Worm (Caenorhabditis elegans) whole organism, L1 larva: ENCODE data around the gene Y32F6B.1.

Experiments
- dpl-1 ChIP-seq, 3 experiments: fragments of 150-350 bp in 2 of 3; sonication (generic microtip) in 1 of 3; optimal IDR thresholded peaks; 2 replicates each; lab custom pipeline; 2014 to 2017; ENCODE audit warnings: missing biosample characterization in 3 of 3, missing genetic modification characterization in 3 of 3, missing genetic modification reagents in 3 of 3
- fos-1 ChIP-seq: fragments of 150-350 bp; optimal IDR thresholded peaks from 2 replicates; lab custom pipeline; 2014; ENCODE audit warnings: missing biosample characterization, missing genetic modification characterization
- lir-3 ChIP-seq: sonication (generic microtip); optimal IDR thresholded peaks from 2 replicates; lab custom pipeline; 2016; ENCODE audit warnings: mild to moderate bottlenecking, missing genetic modification characterization, moderate library complexity, missing compliant biosample characterization; ENCODE audit not compliant: poor library complexity
- nhr-20 ChIP-seq: sonication (generic microtip); optimal IDR thresholded peaks from 2 replicates; lab custom pipeline; 2016; ENCODE audit warnings: mild to moderate bottlenecking, missing genetic modification characterization, missing compliant biosample characterization
- pqm-1 ChIP-seq: sonication (generic microtip); optimal IDR thresholded peaks from 3 replicates; lab custom pipeline; 2017; ENCODE audit warnings: missing biosample characterization, missing genetic modification characterization
- snpc-4 ChIP-seq: fragments of 150-350 bp; optimal IDR thresholded peaks from 2 replicates; lab custom pipeline; 2014; ENCODE audit warnings: missing biosample characterization, missing genetic modification characterization
- unc-62 ChIP-seq: fragments of 150-350 bp; optimal IDR thresholded peaks from 2 replicates; lab custom pipeline; 2014; ENCODE audit warnings: missing biosample characterization, missing genetic modification reagents, missing genetic modification characterization
- unc-86 ChIP-seq: sonication (generic microtip); optimal IDR thresholded peaks from 2 replicates; lab custom pipeline; 2016; ENCODE audit warnings: missing genetic modification characterization, missing compliant biosample characterization

- no peak for TF ChIP-seq nhr-20 (tag; lab: Kevin White, UChicago)
- TF ChIP-seq snpc-4 (tag; lab: Kevin White, UChicago), result no peak
- no peak for TF ChIP-seq lir-3 (tag; lab: Kevin White, UChicago)
- no peak for TF ChIP-seq pqm-1
- no peak for TF ChIP-seq fos-1 (tag; lab: Kevin White, UChicago)
- no peak for TF ChIP-seq dpl-1 (GFP tag; optimal IDR thresholded peaks at IDR 0.05; lab: Kevin White, UChicago)
- no peak for TF ChIP-seq unc-62 (GFP tag; lab: Kevin White, UChicago)
- no peak for TF ChIP-seq unc-86 (tag; lab: Kevin White, UChicago)
Measured at ce11 chrV:10503893-10504292, 19.4 kb upstream of the Y32F6B.1 start, which contains the start of gene C35A5.10.
